Fruit fly (Drosophila melanogaster): Measurements from ENCODE around the gene CG7326.
A peak's percentile ranks its signal among the peaks of the same experiment; 100 is the strongest.

CG7326 gene

dm6 chrX:18830396-18830795 lies 33.2 kb downstream of the CG7326 start, which contains the start of gene CG7101 (continued):
- TF ChIP-seq gcm (GFP tag; optimal IDR thresholded peaks at IDR 0.05) (no peak), Mes4 (GFP tag; optimal IDR thresholded peaks at IDR 0.05) (no peak), toy (GFP tag; IDR thresholded peaks at IDR 0.05) (no peak), CG3163 (GFP tag; optimal IDR thresholded peaks at IDR 0.05) (no peak), CG1647 (GFP tag; optimal IDR thresholded peaks at IDR 0.05) (no peak), insv (GFP tag; optimal IDR thresholded peaks at IDR 0.05) (no peak), mld (GFP tag; IDR thresholded peaks at IDR 0.05; ENCODE audit: partially characterized antibody) (peak; percentile 61; the same call in 1 of the 3 replicates), Side (GFP tag; optimal IDR thresholded peaks at IDR 0.05) (no peak), Usf (GFP tag; optimal IDR thresholded peaks at IDR 0.05) (no peak), ssp (GFP tag; IDR thresholded peaks at IDR 0.05) (no peak), Dref (GFP tag; IDR thresholded peaks at IDR 0.05) (peak; percentile 82), Bgb (GFP tag; IDR thresholded peaks at IDR 0.05; ENCODE audit: partially characterized antibody) (peak; percentile 79), CG16813 (GFP tag; IDR thresholded peaks at IDR 0.05; ENCODE audit: partially characterized antibody) (peak; percentile 57), danr (GFP tag; IDR thresholded peaks at IDR 0.05) (no peak), sug (tag; optimal IDR thresholded peaks at IDR 0.05) (no peak), CG4730 (GFP tag; IDR thresholded peaks at IDR 0.05) (no peak), grau (tag; optimal IDR thresholded peaks at IDR 0.05) (no peak), Rfx (GFP tag; IDR thresholded peaks at IDR 0.05) (peak; percentile 21; the same call in 1 of the 2 replicates), stc (GFP tag; IDR thresholded peaks at IDR 0.05) (no peak), Xrp1 (GFP tag; IDR thresholded peaks at IDR 0.05) (no peak), Gug (GFP tag; IDR thresholded peaks at IDR 0.05) (no peak), CG17328 (GFP tag; IDR thresholded peaks at IDR 0.05) (no peak), bcd (GFP tag; optimal IDR thresholded peaks at IDR 0.05) (no peak), CG31365 (tag; optimal IDR thresholded peaks at IDR 0.05) (no peak), YL-1 (GFP tag; optimal IDR thresholded peaks at IDR 0.05) (peak; percentile 6), pan (optimal IDR thresholded peaks at IDR 0.05) (no peak), pan (GFP tag; optimal IDR thresholded peaks at IDR 0.05 in 1 of 2, IDR thresholded peaks at IDR 0.05 in 1 of 2) (peak in 1 of 2 experiments; percentile 18), D (optimal IDR thresholded peaks at IDR 0.05) (no peak), D (GFP tag; optimal IDR thresholded peaks at IDR 0.05) (no peak), Kr (GFP tag; optimal IDR thresholded peaks at IDR 0.05) (no peak), zen2 (GFP tag; IDR thresholded peaks at IDR 0.05; ENCODE audit: partially characterized antibody) (peak; percentile 48; the same call in 1 of the 3 replicates), Atf6 (GFP tag; IDR thresholded peaks at IDR 0.05) (no peak), nerfin-2 (GFP tag; IDR thresholded peaks at IDR 0.05; ENCODE audit: partially characterized antibody) (peak; percentile 56), CG32767 (GFP tag; IDR thresholded peaks at IDR 0.05) (no peak), CG10366 (GFP tag; IDR thresholded peaks at IDR 0.05) (no peak), CG1233 (GFP tag; optimal IDR thresholded peaks at IDR 0.05) (no peak), CG9215 (GFP tag; IDR thresholded peaks at IDR 0.05) (no peak), usp (GFP tag; optimal IDR thresholded peaks at IDR 0.05) (no peak), inv (GFP tag; IDR thresholded peaks at IDR 0.05; ENCODE audit: partially characterized antibody) (peak; percentile 52), Ets97D (GFP tag; optimal IDR thresholded peaks at IDR 0.05) (peak; percentile 64), CG7987 (GFP tag; optimal IDR thresholded peaks at IDR 0.05) (no peak), CG32772 (GFP tag; IDR thresholded peaks at IDR 0.05) (no peak), Oaz (GFP tag; IDR thresholded peaks at IDR 0.05) (no peak), Dip2 (GFP tag; IDR thresholded peaks at IDR 0.05) (no peak), Hr78 (GFP tag; optimal IDR thresholded peaks at IDR 0.05) (no peak), Nf-YB (GFP tag; optimal IDR thresholded peaks at IDR 0.05) (no peak), CG15696 (tag; optimal IDR thresholded peaks at IDR 0.05) (no peak), tgo (GFP tag; IDR thresholded peaks at IDR 0.05) (no peak), ash1 (GFP tag; optimal IDR thresholded peaks at IDR 0.05) (no peak), CG6791 (GFP tag; IDR thresholded peaks at IDR 0.05; ENCODE audit: partially characterized antibody) (peak; percentile 74), CoRest (tag; optimal IDR thresholded peaks at IDR 0.05) (peak; percentile 19), chinmo (GFP tag; IDR thresholded peaks at IDR 0.05; ENCODE audit: partially characterized antibody) (0 out of 4 replicates have a peak, but pooled peaks have one; percentile 76)
